Fruit fly (Drosophila melanogaster) whole organism: Measurements from ENCODE around the gene CG14086.

Source experiments
- CG8478 ChIP-seq: fragments of >200 bp; optimal IDR thresholded peaks from 2 replicates; lab custom pipeline; 2018; ENCODE audit warnings: inconsistent platforms
- EcR ChIP-seq, 2 experiments: fragments of >200 bp; optimal IDR thresholded peaks; 2 replicates each; lab custom pipeline; 2017; ENCODE audit warnings: missing biosample characterization in 2 of 2, missing genetic modification characterization in 2 of 2, missing genetic modification reagents in 2 of 2
- pan ChIP-seq: fragments of >200 bp; optimal IDR thresholded peaks from 2 replicates; lab custom pipeline; 2017
- psq ChIP-seq: fragments of >200 bp; optimal IDR thresholded peaks from 2 replicates; lab custom pipeline; 2017
- usp ChIP-seq: fragments of >200 bp; optimal IDR thresholded peaks from 2 replicates; lab custom pipeline; 2017; ENCODE audit warnings: missing biosample characterization, missing genetic modification characterization, mixed read lengths

- no peak for TF ChIP-seq pan (lab: Kevin White, UChicago)
- no peak for TF ChIP-seq EcR (GFP tag; optimal IDR thresholded peaks at IDR 0.05; lab: Kevin White, UChicago)
- TF ChIP-seq usp (GFP tag; lab: Kevin White, UChicago), result no peak
- TF ChIP-seq CG8478 (lab: Kevin White, UChicago), result no peak
- TF ChIP-seq psq (lab: Kevin White, UChicago), result no peak
Observed at dm6 chr3L:19229491-19229890, 46.1 kb upstream of the CG14086 start.
